Worm (Caenorhabditis elegans): Measurements from ENCODE around the gene ZK742.7.

The ZK742.7 gene

DNA sequence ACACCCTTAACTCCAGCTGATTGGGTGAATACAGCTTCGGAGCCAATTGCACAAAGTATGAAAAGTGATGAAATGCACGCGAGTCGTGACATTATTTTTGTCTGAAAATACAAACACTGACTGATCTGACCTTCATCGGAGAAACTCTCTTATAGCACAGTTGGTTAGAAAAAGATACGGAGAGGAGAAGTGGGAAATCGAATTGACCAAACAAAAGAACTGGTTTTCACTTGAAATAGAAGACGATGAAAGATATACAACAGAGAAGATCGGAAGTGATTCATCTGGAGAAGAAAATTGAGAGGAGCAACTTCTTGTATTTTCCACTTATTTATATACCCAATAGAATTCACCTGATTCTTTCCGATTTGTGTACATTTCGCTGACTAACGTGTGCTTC is 39.6 kb downstream of the ZK742.7 start, which contains the start of gene ttr-33 (continued):
- no peak for TF ChIP-seq pha-4 (tag; optimal IDR thresholded peaks at IDR 0.05)
- no peak for TF ChIP-seq B0019.2 (GFP tag; conservative IDR thresholded peaks at IDR 0.05)

ce11 chrV:7839485-7839884 is 41.3 kb downstream of the ZK742.7 start, which contains the start of gene C37C3.12:
Gene C37C3.12 (minus strand): TSS chrV:7839585.
- TF ChIP-seq egl-18 (GFP tag; IDR thresholded peaks at IDR 0.05): no peak
- TF ChIP-seq hlh-12 (tag; optimal IDR thresholded peaks at IDR 0.05): no peak
- no peak for TF ChIP-seq fkh-3 (tag; optimal IDR thresholded peaks at IDR 0.05)
- no peak for TF ChIP-seq ceh-58 (GFP tag; IDR thresholded peaks at IDR 0.05)
- no peak for TF ChIP-seq B0336.3 (GFP tag; IDR thresholded peaks at IDR 0.05)
- TF ChIP-seq aptf-3 (GFP tag; IDR thresholded peaks at IDR 0.05): no peak
- TF ChIP-seq him-1 (tag; optimal IDR thresholded peaks at IDR 0.05): no peak
- no peak for TF ChIP-seq F23B12.7 (tag; optimal IDR thresholded peaks at IDR 0.05; ENCODE audit: insufficient read depth)
- no peak for TF ChIP-seq nhr-90 (tag; optimal IDR thresholded peaks at IDR 0.05)
- no peak for TF ChIP-seq F33H1.4 (GFP tag; IDR thresholded peaks at IDR 0.05)
- TF ChIP-seq rcor-1 (GFP tag; IDR thresholded peaks at IDR 0.05): no peak
- no peak for TF ChIP-seq C06A6.2 (GFP tag; conservative IDR thresholded peaks at IDR 0.05)

DNA sequence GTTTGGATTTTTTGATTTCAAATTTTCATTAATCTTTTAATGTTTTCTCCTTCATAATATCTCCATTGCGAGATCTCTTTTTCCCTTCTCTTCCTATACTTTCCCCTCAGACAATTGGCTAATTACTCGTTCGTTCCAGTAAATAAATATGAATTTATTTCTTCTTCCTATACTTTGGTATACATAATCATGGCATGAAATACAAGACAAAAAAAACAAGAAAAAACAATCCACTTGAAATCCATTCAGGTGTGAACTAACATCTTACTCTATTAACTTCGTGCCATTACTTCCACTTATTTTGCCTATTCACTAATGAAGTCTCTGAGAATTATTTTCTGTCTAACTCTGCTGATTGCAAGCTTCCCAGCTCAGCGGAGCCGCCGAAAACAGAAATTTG is 44.0 kb downstream of the ZK742.7 start, which contains the start of gene grd-8:
Gene grd-8 (plus strand): TSS at position 301 of the 400 bp plus-strand sequence.
- TF ChIP-seq atf-7 (tag; optimal IDR thresholded peaks at IDR 0.05): no peak
- no peak for TF ChIP-seq B0019.2 (GFP tag; conservative IDR thresholded peaks at IDR 0.05)
- no peak for TF ChIP-seq bed-1 (GFP tag; IDR thresholded peaks at IDR 0.05)
- no peak for TF ChIP-seq lsl-1 (GFP tag; optimal IDR thresholded peaks at IDR 0.05)
- TF ChIP-seq lir-1 (GFP tag; conservative IDR thresholded peaks at IDR 0.05): no peak
- TF ChIP-seq zim-3 (tag; optimal IDR thresholded peaks at IDR 0.05): no peak
- no peak for TF ChIP-seq mxl-1 (tag; optimal IDR thresholded peaks at IDR 0.05)
- no peak for TF ChIP-seq hlh-26 (GFP tag; conservative IDR thresholded peaks at IDR 0.05)
- TF ChIP-seq Y53F4B.3 (GFP tag; IDR thresholded peaks at IDR 0.05): no peak
- TF ChIP-seq dox-1 (GFP tag; IDR thresholded peaks at IDR 0.05): no peak
- no peak for TF ChIP-seq mel-28 (tag; optimal IDR thresholded peaks at IDR 0.05; ENCODE audit: borderline replicate concordance)
- no peak for TF ChIP-seq ceh-40 (GFP tag; IDR thresholded peaks at IDR 0.05)

DNA sequence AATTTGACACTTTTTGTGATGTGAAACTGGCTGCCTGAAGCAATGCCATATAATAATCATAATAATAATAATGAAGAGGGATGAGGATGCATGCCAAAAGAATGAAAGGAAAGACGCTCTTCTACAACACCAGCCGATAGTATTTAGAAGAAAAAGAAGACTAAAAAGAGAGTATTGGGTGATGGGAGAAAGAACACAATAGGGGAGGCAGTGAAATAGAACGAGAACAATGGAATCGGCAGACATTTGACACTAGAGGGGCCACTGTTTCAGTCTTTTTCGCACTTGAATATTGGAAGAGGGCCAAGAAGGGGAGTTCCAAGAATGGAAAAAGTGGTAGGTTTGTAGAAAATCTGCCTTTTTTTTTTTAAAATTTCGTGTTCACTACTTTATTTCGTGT is 49.0 kb downstream of the ZK742.7 start, which contains the start of gene memo-1:
Gene memo-1 (minus strand): TSS at position 2 of the 400 bp plus-strand sequence.
- TF ChIP-seq rcor-1 (GFP tag; IDR thresholded peaks at IDR 0.05): no peak
- no peak for TF ChIP-seq F57A8.1 (GFP tag; optimal IDR thresholded peaks at IDR 0.05)
- no peak for TF ChIP-seq Y67H2A.10 (GFP tag; conservative IDR thresholded peaks at IDR 0.05)
- TF ChIP-seq ama-1 (optimal IDR thresholded peaks at IDR 0.05): peak; percentile 84
- no peak for TF ChIP-seq ama-1 (GFP tag; optimal IDR thresholded peaks at IDR 0.05)
- no peak for TF ChIP-seq lsl-1 (GFP tag; optimal IDR thresholded peaks at IDR 0.05)
- no peak for TF ChIP-seq chd-7 (tag; optimal IDR thresholded peaks at IDR 0.05)
- TF ChIP-seq ZK185.1 (tag; optimal IDR thresholded peaks at IDR 0.05; ENCODE audit: poor library complexity, severe bottlenecking): no peak
- no peak for TF ChIP-seq hlh-12 (tag; optimal IDR thresholded peaks at IDR 0.05)
- no peak for TF ChIP-seq hrde-1 (tag; optimal IDR thresholded peaks at IDR 0.05; ENCODE audit: borderline replicate concordance)
- no peak for TF ChIP-seq mel-28 (tag; optimal IDR thresholded peaks at IDR 0.05; ENCODE audit: borderline replicate concordance)
- TF ChIP-seq F23B12.7 (tag; optimal IDR thresholded peaks at IDR 0.05; ENCODE audit: insufficient read depth): no peak
- no peak for TF ChIP-seq tbp1 (GFP tag; optimal IDR thresholded peaks at IDR 0.05)
- TF ChIP-seq rec-8 (tag; optimal IDR thresholded peaks at IDR 0.05): no peak
- no peak for TF ChIP-seq lsy-27 (tag; optimal IDR thresholded peaks at IDR 0.05; ENCODE audit: borderline replicate concordance, insufficient read depth)
- no peak for TF ChIP-seq attf-6 (GFP tag; IDR thresholded peaks at IDR 0.05)
- TF ChIP-seq ceh-27 (GFP tag; optimal IDR thresholded peaks at IDR 0.05): peak; percentile 26
- TF ChIP-seq hmg-1.2 (GFP tag; IDR thresholded peaks at IDR 0.05): 0 out of 2 replicates have a peak, but pooled peaks have one; percentile 6
- no peak for TF ChIP-seq bed-1 (GFP tag; IDR thresholded peaks at IDR 0.05)
- TF ChIP-seq Y79H2A.3 (GFP tag; conservative IDR thresholded peaks at IDR 0.05): no peak
